Fruit fly (Drosophila melanogaster) whole organism, embryonic: Measurements from ENCODE around the gene CG10283.

ENCODE experiments used
- ATbp ChIP-seq: fragments of 200-800 bp; sonication (Bioruptor generic); optimal IDR thresholded peaks from 2 replicates; lab custom pipeline; 2017; ENCODE audit warnings: missing biosample characterization, mild to moderate bottlenecking, missing genetic modification characterization, missing genetic modification reagents
- B-H1 ChIP-seq: fragments of 200-800 bp; sonication (Bioruptor generic); IDR thresholded peaks from 3 replicates; pipeline ENCODE4 v1.3.6; 2022; ENCODE audit warnings: missing biosample characterization, missing genetic modification characterization
- CG10274 ChIP-seq: fragments of 200-800 bp; sonication (Bioruptor generic); optimal IDR thresholded peaks from 3 replicates; lab custom pipeline; 2017; ENCODE audit warnings: missing biosample characterization, mild to moderate bottlenecking, missing genetic modification characterization
- CG10654 ChIP-seq: fragments of 200-800 bp; sonication (Bioruptor generic); optimal IDR thresholded peaks from 2 replicates; lab custom pipeline; 2016; ENCODE audit warnings: missing biosample characterization, missing genetic modification characterization
- CG11456 ChIP-seq: fragments of 200-800 bp; sonication (Bioruptor generic); IDR thresholded peaks from 3 replicates; pipeline ENCODE4 v1.3.6; 2022; ENCODE audit warnings: missing biosample characterization, missing genetic modification characterization
- CG12942 ChIP-seq: fragments of 200-800 bp; sonication (Bioruptor generic); optimal IDR thresholded peaks from 3 replicates; lab custom pipeline; 2016; ENCODE audit warnings: missing biosample characterization, missing genetic modification characterization
- CG13123 ChIP-seq: fragments of 200-800 bp; sonication (Bioruptor generic); optimal IDR thresholded peaks from 2 replicates; lab custom pipeline; 2016; ENCODE audit warnings: missing biosample characterization, missing genetic modification characterization
- CG13424 ChIP-seq: fragments of 200-800 bp; sonication (Bioruptor generic); optimal IDR thresholded peaks from 2 replicates; lab custom pipeline; 2019; ENCODE audit warnings: missing biosample characterization, mild to moderate bottlenecking, missing genetic modification characterization, moderate library complexity
- CG13775 ChIP-seq: fragments of 200-800 bp; sonication (Bioruptor generic); optimal IDR thresholded peaks from 3 replicates; lab custom pipeline; 2017; ENCODE audit warnings: missing biosample characterization, mild to moderate bottlenecking, missing genetic modification characterization
- CG14667 ChIP-seq: fragments of 200-800 bp; sonication (Bioruptor generic); IDR thresholded peaks from 2 replicates; pipeline ENCODE4 v1.3.6; 2022; ENCODE audit warnings: missing biosample characterization, missing genetic modification characterization
- CG15011 ChIP-seq: fragments of 200-800 bp; sonication (Bioruptor generic); optimal IDR thresholded peaks from 3 replicates; lab custom pipeline; 2018; ENCODE audit warnings: missing biosample characterization, mild to moderate bottlenecking, missing genetic modification characterization
- CG16779 ChIP-seq: fragments of 200-800 bp; sonication (Bioruptor generic); IDR thresholded peaks from 2 replicates; pipeline ENCODE4 v1.3.6; 2022; ENCODE audit warnings: missing biosample characterization, missing genetic modification characterization
- CG18599 ChIP-seq: fragments of 200-800 bp; sonication (Bioruptor generic); optimal IDR thresholded peaks from 3 replicates; lab custom pipeline; 2017; ENCODE audit warnings: missing biosample characterization, missing genetic modification characterization, mild to moderate bottlenecking, moderate library complexity, missing genetic modification reagents
- CG31224 ChIP-seq: fragments of 200-800 bp; sonication (Bioruptor generic); IDR thresholded peaks from 2 replicates; pipeline ENCODE4 v1.3.6; 2022; ENCODE audit warnings: missing biosample characterization, missing genetic modification characterization
- CG31441 ChIP-seq: fragments of 200-800 bp; sonication (Bioruptor generic); IDR thresholded peaks from 2 replicates; pipeline ENCODE4 v1.3.6; 2022; ENCODE audit warnings: missing biosample characterization, missing genetic modification characterization
- CG33213 ChIP-seq: fragments of 200-800 bp; sonication (Bioruptor generic); optimal IDR thresholded peaks from 3 replicates; lab custom pipeline; 2016; ENCODE audit warnings: missing biosample characterization, missing genetic modification characterization
- CG5245 ChIP-seq: fragments of 200-800 bp; sonication (Bioruptor generic); optimal IDR thresholded peaks from 3 replicates; lab custom pipeline; 2016; ENCODE audit warnings: missing biosample characterization, missing genetic modification characterization
- CG6689 ChIP-seq: fragments of 200-800 bp; sonication (Bioruptor generic); IDR thresholded peaks from 2 replicates; pipeline ENCODE4 v1.3.6; 2022; ENCODE audit warnings: missing biosample characterization, missing genetic modification characterization
- CG7271 ChIP-seq: fragments of 200-800 bp; sonication (Bioruptor generic); optimal IDR thresholded peaks from 2 replicates; lab custom pipeline; 2018; ENCODE audit warnings: missing biosample characterization, mild to moderate bottlenecking, missing genetic modification characterization, moderate library complexity
- CG7357 ChIP-seq: fragments of 200-800 bp; sonication (Bioruptor generic); IDR thresholded peaks from 3 replicates; pipeline ENCODE4 v1.3.6; 2022; ENCODE audit warnings: missing biosample characterization, missing genetic modification characterization
- CG7372 ChIP-seq: fragments of 200-800 bp; sonication (Bioruptor generic); IDR thresholded peaks from 2 replicates; pipeline ENCODE4 v1.3.6; 2022; ENCODE audit warnings: missing biosample characterization, missing genetic modification characterization
- CG7963 ChIP-seq: fragments of 200-800 bp; sonication (Bioruptor generic); IDR thresholded peaks from 3 replicates; pipeline ENCODE4 v1.3.6; 2022; ENCODE audit warnings: missing biosample characterization, missing genetic modification characterization; ENCODE audit not compliant: partially characterized antibody
- CG8290 ChIP-seq, 3 experiments: fragments of 200-800 bp; sonication (Bioruptor generic); optimal IDR thresholded peaks; 2 replicates each; lab custom pipeline; 2016 to 2019; ENCODE audit warnings: missing biosample characterization in 3 of 3, missing genetic modification characterization in 3 of 3, mild to moderate bottlenecking in 2 of 3, moderate library complexity in 1 of 3
- CG8388 ChIP-seq: fragments of 200-800 bp; sonication (Bioruptor generic); optimal IDR thresholded peaks from 2 replicates; lab custom pipeline; 2019; ENCODE audit warnings: missing biosample characterization, mild to moderate bottlenecking, missing genetic modification characterization, moderate library complexity
- CG8765 ChIP-seq: fragments of 200-800 bp; sonication (Bioruptor generic); IDR thresholded peaks from 2 replicates; pipeline ENCODE4 v1.3.6; 2022; ENCODE audit warnings: missing biosample characterization, missing genetic modification characterization
- CG9797 ChIP-seq: fragments of 200-800 bp; sonication (Bioruptor generic); optimal IDR thresholded peaks from 3 replicates; lab custom pipeline; 2018; ENCODE audit warnings: missing biosample characterization, mild to moderate bottlenecking, missing genetic modification characterization
- D19B ChIP-seq: fragments of 200-800 bp; sonication (Bioruptor generic); optimal IDR thresholded peaks from 2 replicates; lab custom pipeline; 2017; ENCODE audit warnings: missing biosample characterization, mild to moderate bottlenecking, missing genetic modification characterization
- Dip3 ChIP-seq: fragments of 200-800 bp; sonication (Bioruptor generic); optimal IDR thresholded peaks from 3 replicates; lab custom pipeline; 2016; ENCODE audit warnings: missing biosample characterization, missing genetic modification characterization
- Doc3 ChIP-seq: fragments of 200-800 bp; sonication (Bioruptor generic); IDR thresholded peaks from 3 replicates; pipeline ENCODE4 v1.3.6; 2022; ENCODE audit warnings: missing biosample characterization, missing genetic modification characterization; ENCODE audit not compliant: partially characterized antibody
- Drgx ChIP-seq: fragments of 200-800 bp; sonication (Bioruptor generic); IDR thresholded peaks from 2 replicates; pipeline ENCODE4 v1.3.6; 2022; ENCODE audit warnings: missing biosample characterization, missing genetic modification characterization
- Hand ChIP-seq: fragments of 200-800 bp; sonication (Bioruptor generic); optimal IDR thresholded peaks from 2 replicates; lab custom pipeline; 2017; ENCODE audit warnings: mild to moderate bottlenecking, missing biosample characterization, missing genetic modification reagents, missing genetic modification characterization
- Hr3 ChIP-seq: fragments of 200-800 bp; sonication (Bioruptor generic); optimal IDR thresholded peaks from 3 replicates; lab custom pipeline; 2016; ENCODE audit warnings: missing biosample characterization, missing genetic modification characterization
- Hr78 ChIP-seq, 2 experiments: fragments of 200-800 bp in 1 of 2; fragments of >200 bp in 1 of 2; sonication (Bioruptor generic) in 1 of 2; optimal IDR thresholded peaks; 2 replicates each; lab custom pipeline; 2017 to 2019; ENCODE audit warnings: missing biosample characterization in 2 of 2, missing genetic modification characterization in 2 of 2, mild to moderate bottlenecking in 1 of 2, moderate library complexity in 1 of 2
- Ssrp ChIP-seq: fragments of 200-800 bp; sonication (Bioruptor generic); optimal IDR thresholded peaks from 2 replicates; lab custom pipeline; 2018; ENCODE audit warnings: missing biosample characterization, mild to moderate bottlenecking, missing genetic modification characterization, moderate library complexity
- amos ChIP-seq: fragments of 200-800 bp; sonication (Bioruptor generic); IDR thresholded peaks from 2 replicates; pipeline ENCODE4 v1.3.6; 2022; ENCODE audit warnings: missing biosample characterization, missing genetic modification characterization; ENCODE audit not compliant: partially characterized antibody
- en ChIP-seq: fragments of 200-800 bp; sonication (Bioruptor generic); optimal IDR thresholded peaks from 2 replicates; lab custom pipeline; 2016; ENCODE audit warnings: missing biosample characterization, missing genetic modification characterization
- grau ChIP-seq: fragments of 200-800 bp; optimal IDR thresholded peaks from 3 replicates; lab custom pipeline; 2019; ENCODE audit warnings: missing biosample characterization, mild to moderate bottlenecking, missing genetic modification characterization, moderate library complexity
- lbe ChIP-seq: fragments of 200-800 bp; sonication (Bioruptor generic); optimal IDR thresholded peaks from 2 replicates; lab custom pipeline; 2016; ENCODE audit warnings: missing biosample characterization, mild to moderate bottlenecking, missing genetic modification characterization
- mam ChIP-seq: fragments of 200-800 bp; sonication (Bioruptor generic); optimal IDR thresholded peaks from 3 replicates; lab custom pipeline; 2016; ENCODE audit warnings: missing biosample characterization, missing genetic modification characterization
- mld ChIP-seq: fragments of 200-800 bp; sonication (Bioruptor generic); IDR thresholded peaks from 3 replicates; pipeline ENCODE4 v1.3.6; 2022; ENCODE audit warnings: missing biosample characterization, missing genetic modification characterization; ENCODE audit not compliant: partially characterized antibody
- odd ChIP-seq: fragments of 200-800 bp; sonication (Bioruptor generic); optimal IDR thresholded peaks from 2 replicates; lab custom pipeline; 2017; ENCODE audit warnings: missing biosample characterization, mild to moderate bottlenecking, missing genetic modification characterization
- peb ChIP-seq: fragments of 200-800 bp; sonication (Bioruptor generic); IDR thresholded peaks from 2 replicates; pipeline ENCODE4 v1.3.6; 2022; ENCODE audit warnings: missing biosample characterization, missing genetic modification characterization
- pfk ChIP-seq: fragments of 200-800 bp; sonication (Bioruptor generic); optimal IDR thresholded peaks from 2 replicates; lab custom pipeline; 2018; ENCODE audit warnings: missing biosample characterization, mild to moderate bottlenecking, missing genetic modification characterization, moderate library complexity
- psq ChIP-seq: fragments of 200-800 bp; sonication (Bioruptor generic); optimal IDR thresholded peaks from 2 replicates; lab custom pipeline; 2017; ENCODE audit warnings: missing biosample characterization, missing genetic modification characterization
- sens ChIP-seq: fragments of 200-800 bp; sonication (Bioruptor generic); peaks from one replicate; lab custom pipeline; 2016; ENCODE audit warnings: missing biosample characterization, missing genetic modification characterization
- sisA ChIP-seq: fragments of 200-800 bp; sonication (Bioruptor generic); IDR thresholded peaks from 2 replicates; pipeline ENCODE4 v1.3.6; 2022; ENCODE audit warnings: missing biosample characterization, missing genetic modification characterization
- slp2 ChIP-seq: fragments of 200-800 bp; sonication (Bioruptor generic); optimal IDR thresholded peaks from 2 replicates; lab custom pipeline; 2016; ENCODE audit warnings: missing biosample characterization, missing genetic modification characterization
- so ChIP-seq: fragments of 200-800 bp; sonication (Bioruptor generic); IDR thresholded peaks from 3 replicates; pipeline ENCODE4 v1.3.6; 2022; ENCODE audit warnings: missing biosample characterization, missing genetic modification characterization
- tgo ChIP-seq: fragments of 200-800 bp; sonication (Bioruptor generic); IDR thresholded peaks from 3 replicates; pipeline ENCODE4 v1.3.6; 2022; ENCODE audit warnings: missing biosample characterization, missing genetic modification characterization
- toy ChIP-seq: fragments of 200-800 bp; sonication (Bioruptor generic); IDR thresholded peaks from 2 replicates; pipeline ENCODE4 v1.3.6; 2022; ENCODE audit warnings: missing biosample characterization, missing genetic modification characterization
- wdn ChIP-seq: fragments of 200-800 bp; sonication (Bioruptor generic); IDR thresholded peaks from 2 replicates; pipeline ENCODE4 v1.3.6; 2022; ENCODE audit warnings: missing biosample characterization, missing genetic modification characterization
- zen ChIP-seq: fragments of 200-800 bp; sonication (Bioruptor generic); optimal IDR thresholded peaks from 3 replicates; lab custom pipeline; 2018; ENCODE audit warnings: missing biosample characterization, mild to moderate bottlenecking, missing genetic modification characterization, moderate library complexity
- zfh2 ChIP-seq: fragments of 200-800 bp; sonication (Bioruptor generic); optimal IDR thresholded peaks from 2 replicates; lab custom pipeline; 2016; ENCODE audit warnings: missing biosample characterization, missing genetic modification characterization

CG10283 gene

dm6 chr2L:18505475-18505874 is 21.2 kb upstream of the CG10283 start (continued):
- TF ChIP-seq mld = no peak
- no peak for TF ChIP-seq pfk (GFP tag; lab: Kevin White, UChicago)
- TF ChIP-seq CG8765 (GFP tag; lab: Robert Waterston, UW) = 0 out of 2 replicates have a peak, but pooled peaks have one; percentile 25
- no peak for TF ChIP-seq CG18599
- TF ChIP-seq wdn (GFP tag; lab: Robert Waterston, UW) = no peak
- no peak for TF ChIP-seq CG7357 (GFP tag; lab: Robert Waterston, UW)
- no peak for TF ChIP-seq CG5245 (GFP tag; lab: Kevin White, UChicago)
- peak; percentile 24 for TF ChIP-seq slp2 (GFP tag; lab: Kevin White, UChicago)
- peak; percentile 20 for TF ChIP-seq CG13424
- TF ChIP-seq CG12942 = no peak
- TF ChIP-seq CG7271 (tag; lab: Kevin White, UChicago) = no peak
- peak; percentile 43 for TF ChIP-seq CG31441 (GFP tag; lab: Robert Waterston, UW)
- TF ChIP-seq Hr3 (GFP tag; lab: Kevin White, UChicago) = peak; percentile 7
- no peak for TF ChIP-seq Dip3 (GFP tag; lab: Kevin White, UChicago)
- no peak for TF ChIP-seq CG10274 (GFP tag; lab: Kevin White, UChicago)
- TF ChIP-seq zfh2 (GFP tag; lab: Kevin White, UChicago) = no peak
- no peak for TF ChIP-seq Hand (GFP tag; lab: Kevin White, UChicago)
- no peak for TF ChIP-seq CG16779 (GFP tag; lab: Robert Waterston, UW)
- peak; percentile 12; the same call in 1 of the 2 replicates for TF ChIP-seq CG6689
- 0 out of 2 replicates have a peak, but pooled peaks have one; percentile 29 for TF ChIP-seq peb
- no peak for TF ChIP-seq mam (GFP tag; lab: Kevin White, UChicago)
- TF ChIP-seq sens = peak; percentile 96
- peak; percentile 25 for TF ChIP-seq zen (tag; lab: Kevin White, UChicago)
- TF ChIP-seq ATbp (GFP tag; lab: Kevin White, UChicago) = peak; percentile 22
- TF ChIP-seq CG7372 (GFP tag; lab: Robert Waterston, UW) = no peak
- TF ChIP-seq toy (GFP tag; lab: Robert Waterston, UW) = no peak
- TF ChIP-seq CG33213 = peak; percentile 3
- peak; percentile 45 for TF ChIP-seq grau (tag; lab: Kevin White, UChicago)
- no peak for TF ChIP-seq CG15011 (GFP tag; lab: Kevin White, UChicago)
- peak; percentile 42 for TF ChIP-seq Ssrp (tag; lab: Kevin White, UChicago)
- TF ChIP-seq tgo (GFP tag; lab: Robert Waterston, UW) = no peak
- no peak for TF ChIP-seq amos (GFP tag; lab: Robert Waterston, UW)
- TF ChIP-seq CG14667 = no peak
- no peak for TF ChIP-seq so (GFP tag; lab: Robert Waterston, UW)
- TF ChIP-seq sisA = no peak
- peak; percentile 63 for TF ChIP-seq CG8388
- no peak for TF ChIP-seq CG31224 (GFP tag; lab: Robert Waterston, UW)
- TF ChIP-seq CG7963 (GFP tag; lab: Robert Waterston, UW) = no peak
- TF ChIP-seq lbe (GFP tag; lab: Kevin White, UChicago) = no peak

dm6 chr2L:18504881-18505280 is 20.6 kb upstream of the CG10283 start:
- TF ChIP-seq CG33213 (no peak), CG8290 (GFP tag; optimal IDR thresholded peaks at IDR 0.05; lab: Kevin White, UChicago) (no peak), CG8290 (tag; optimal IDR thresholded peaks at IDR 0.05; lab: Kevin White, UChicago) (peak in 1 of 2 experiments; percentile 39), D19B (GFP tag; lab: Kevin White, UChicago) (no peak), Doc3 (GFP tag; lab: Robert Waterston, UW) (no peak), Drgx (GFP tag; lab: Robert Waterston, UW) (peak; percentile 80), B-H1 (GFP tag; lab: Robert Waterston, UW) (no peak; the same call in 2 of the 3 replicates), CG10654 (GFP tag; lab: Kevin White, UChicago) (no peak), en (GFP tag; lab: Kevin White, UChicago) (peak; percentile 25), CG13123 (no peak), CG11456 (no peak), CG9797 (GFP tag; lab: Kevin White, UChicago) (no peak), odd (no peak), CG31224 (GFP tag; lab: Robert Waterston, UW) (no peak), CG13775 (GFP tag; lab: Kevin White, UChicago) (peak; percentile 56), Hr78 (GFP tag; optimal IDR thresholded peaks at IDR 0.05; lab: Kevin White, UChicago) (no peak), psq (GFP tag; lab: Kevin White, UChicago) (no peak)
